Fruit fly (Drosophila melanogaster) whole organism, embryonic: Measurements from ENCODE around the gene CG14402.

Source experiments
- Atf3 ChIP-seq: fragments of 200-800 bp; sonication (Bioruptor generic); optimal IDR thresholded peaks from 3 replicates; lab custom pipeline; 2016; ENCODE audit warnings: missing biosample characterization, missing genetic modification characterization
- B-H1 ChIP-seq: fragments of 200-800 bp; sonication (Bioruptor generic); IDR thresholded peaks from 3 replicates; pipeline ENCODE4 v1.3.6; 2022; ENCODE audit warnings: missing biosample characterization, missing genetic modification characterization
- CG10979 ChIP-seq: fragments of 200-800 bp; sonication (Bioruptor generic); optimal IDR thresholded peaks from 2 replicates; lab custom pipeline; 2018; ENCODE audit warnings: missing biosample characterization, mild to moderate bottlenecking, missing genetic modification characterization, moderate library complexity
- CG12219 ChIP-seq: fragments of 200-800 bp; sonication (Bioruptor generic); optimal IDR thresholded peaks from 3 replicates; lab custom pipeline; 2018; ENCODE audit warnings: missing biosample characterization, mild to moderate bottlenecking, missing genetic modification characterization
- CG18476 ChIP-seq: fragments of 200-800 bp; sonication (Bioruptor generic); optimal IDR thresholded peaks from 2 replicates; lab custom pipeline; 2016; ENCODE audit warnings: missing biosample characterization, mild to moderate bottlenecking, missing genetic modification characterization
- CG7745 ChIP-seq: fragments of 200-800 bp; sonication (Bioruptor generic); optimal IDR thresholded peaks from 2 replicates; lab custom pipeline; 2018; ENCODE audit warnings: missing biosample characterization, mild to moderate bottlenecking, missing genetic modification characterization, moderate library complexity
- CG8388 ChIP-seq: fragments of 200-800 bp; sonication (Bioruptor generic); optimal IDR thresholded peaks from 2 replicates; lab custom pipeline; 2019; ENCODE audit warnings: missing biosample characterization, mild to moderate bottlenecking, missing genetic modification characterization, moderate library complexity
- Dfd ChIP-seq, 2 experiments: fragments of >200 bp; optimal IDR thresholded peaks; 2 replicates each; lab custom pipeline; 2017; ENCODE audit warnings: missing biosample characterization in 2 of 2, missing genetic modification characterization in 2 of 2
- btn ChIP-seq: fragments of 200-800 bp; sonication (Bioruptor generic); optimal IDR thresholded peaks from 2 replicates; lab custom pipeline; 2016; ENCODE audit warnings: missing biosample characterization, missing genetic modification characterization

- TF ChIP-seq Atf3 (GFP tag; lab: Kevin White, UChicago): no peak
- no peak for TF ChIP-seq CG10979 (tag; lab: Kevin White, UChicago)
- no peak for TF ChIP-seq CG8388
- TF ChIP-seq CG12219: no peak
- TF ChIP-seq CG7745 (tag; lab: Kevin White, UChicago): no peak
- TF ChIP-seq Dfd (GFP tag; optimal IDR thresholded peaks at IDR 0.05; lab: Kevin White, UChicago): no peak
- no peak for TF ChIP-seq CG18476
- TF ChIP-seq btn: no peak
- TF ChIP-seq B-H1 (GFP tag; lab: Robert Waterston, UW): no peak
Measured at dm6 chr2L:20824136-20824789, 24.8 kb upstream of the CG14402 start.
